Fruit fly (Drosophila melanogaster) whole organism, larva: Measurements from ENCODE around the gene WRNexo.

ENCODE experiments used
- noc ChIP-seq: fragments of 200-800 bp; sonication (Bioruptor generic); optimal IDR thresholded peaks from 3 replicates; lab custom pipeline; 2019; ENCODE audit warnings: missing biosample characterization, mild to moderate bottlenecking, missing genetic modification characterization, moderate library complexity

WRNexo gene

DNA sequence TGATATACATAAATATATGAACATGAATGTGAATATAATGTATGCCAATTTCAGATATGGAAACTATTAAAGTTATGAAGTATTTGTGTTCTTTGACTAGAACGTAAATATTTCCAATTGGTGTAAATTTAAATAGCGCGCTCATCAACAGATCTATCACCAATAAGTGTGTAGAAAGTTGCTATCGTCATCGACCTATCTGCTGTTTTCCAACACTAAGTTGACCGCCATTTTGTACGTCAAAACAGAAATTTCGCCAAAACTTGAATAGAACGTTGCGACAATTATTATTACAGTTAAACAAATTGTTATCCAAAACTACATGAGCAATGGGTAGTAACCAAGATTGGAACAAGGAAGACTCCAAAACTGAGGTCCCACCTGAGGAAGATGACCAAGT is 19.6 kb upstream of the WRNexo start, which contains the start of gene cona:
TSS of gene cona (plus strand) at position 236 of the 400 bp plus-strand sequence.
- no peak for TF ChIP-seq noc

DNA sequence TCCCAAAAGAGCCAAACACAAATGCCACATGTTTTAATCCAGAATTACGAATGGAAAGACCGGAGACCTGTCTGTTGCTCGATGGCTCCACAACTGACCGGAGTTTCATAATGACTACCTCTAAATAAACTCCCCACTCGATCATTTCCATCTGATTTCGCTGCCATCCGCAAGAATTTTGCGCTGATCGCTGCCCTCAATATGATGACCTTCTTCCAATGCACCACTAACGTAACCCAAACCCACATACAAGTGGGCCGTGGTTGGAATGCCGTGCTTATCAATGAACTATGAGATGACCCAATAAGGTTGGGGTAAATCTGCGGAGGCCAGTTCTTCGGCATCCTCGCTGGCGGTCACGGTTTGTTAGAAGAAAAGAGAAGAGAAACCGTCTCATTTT is 19.0 kb upstream of the WRNexo start, which contains the start of gene CG14309:
TSS of gene CG14309 (minus strand) at position 101 of the 400 bp plus-strand sequence.
- no peak for TF ChIP-seq noc

DNA sequence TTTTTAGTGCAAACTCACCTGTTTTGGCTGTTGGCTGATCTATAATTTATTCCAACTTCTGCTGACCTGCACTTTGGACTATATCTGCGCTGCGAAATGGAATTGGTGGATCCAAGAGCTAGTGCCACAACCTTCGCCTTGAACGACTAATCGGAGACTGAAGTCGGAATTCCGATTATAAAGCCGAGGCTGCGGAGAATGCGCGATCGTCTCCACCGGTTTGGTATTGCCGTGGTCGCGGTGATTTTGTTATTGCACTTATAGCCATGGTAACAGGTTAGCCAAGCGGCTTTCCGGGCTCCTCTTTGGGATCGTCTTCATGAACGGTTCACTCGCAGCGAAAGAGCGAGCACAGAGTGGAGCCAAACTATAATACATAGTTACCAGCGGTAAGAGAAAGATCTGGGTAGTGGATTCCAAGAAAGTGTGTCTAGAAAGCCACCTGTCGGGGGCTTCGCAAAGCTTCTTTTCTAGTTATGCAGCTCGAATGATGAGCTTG is 15.1 kb upstream of the WRNexo start, which contains the start of gene CG7675:
TSS of gene CG7675 (minus strand) at position 165 of the 499 bp plus-strand sequence.
- no peak for TF ChIP-seq noc

DNA sequence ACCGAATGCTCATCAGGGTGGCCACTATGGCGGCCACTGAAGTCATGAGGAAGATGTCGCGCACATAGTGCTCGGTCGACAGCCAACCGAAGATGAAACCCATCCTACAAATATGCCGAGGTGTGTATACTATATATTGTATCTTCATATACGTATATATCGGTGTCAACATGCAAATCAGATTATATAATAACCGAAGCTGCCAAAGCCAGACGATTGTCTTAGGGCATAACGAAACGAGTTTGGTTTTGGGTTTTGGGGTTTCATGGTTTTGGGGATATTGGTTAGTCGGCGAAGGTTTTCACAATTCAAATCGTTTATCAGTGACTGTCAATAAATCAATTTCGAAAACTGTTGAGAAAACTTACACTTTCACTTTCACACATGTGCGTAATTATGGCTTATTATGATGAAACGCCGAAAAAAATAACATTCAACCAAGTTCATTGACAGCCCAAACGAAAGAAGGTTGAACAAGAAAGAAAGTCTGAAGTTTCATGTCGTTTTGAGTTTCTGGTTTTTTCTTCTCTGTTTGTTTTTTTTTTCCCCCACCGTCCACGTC is 14.4 kb upstream of the WRNexo start:
- no peak for TF ChIP-seq noc

DNA sequence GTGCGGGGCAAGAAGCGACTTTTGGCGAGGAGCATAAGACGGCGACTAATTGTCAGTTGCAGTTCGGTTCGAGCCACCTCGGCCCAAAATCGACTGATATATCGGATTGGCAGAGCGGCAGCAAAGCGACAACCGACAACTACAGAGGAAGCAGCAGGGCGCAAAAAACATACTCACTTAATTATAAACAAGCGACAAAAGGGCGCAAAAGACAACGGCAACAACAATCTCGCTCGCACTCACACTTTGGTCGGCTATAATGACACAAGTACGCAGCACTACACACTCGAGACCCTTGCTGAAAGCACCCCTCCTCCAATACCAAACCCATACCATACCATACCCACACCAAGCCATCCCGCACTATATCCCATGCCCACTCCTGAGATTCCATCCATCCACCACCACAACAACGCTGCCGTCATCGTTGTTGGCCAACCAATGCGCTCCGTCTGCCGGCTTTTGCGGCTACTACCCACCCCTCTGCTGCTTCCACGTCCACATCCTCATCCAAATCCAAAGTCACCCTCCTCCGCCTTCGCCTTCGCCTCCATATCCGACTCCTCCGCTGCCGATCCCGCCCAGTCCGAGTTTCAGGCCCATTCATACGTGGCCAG is 6.8 kb upstream of the WRNexo start, which contains the start of gene gl:
TSS of gene gl (minus strand) at position 51 of the 617 bp plus-strand sequence.
- no peak for TF ChIP-seq noc

DNA sequence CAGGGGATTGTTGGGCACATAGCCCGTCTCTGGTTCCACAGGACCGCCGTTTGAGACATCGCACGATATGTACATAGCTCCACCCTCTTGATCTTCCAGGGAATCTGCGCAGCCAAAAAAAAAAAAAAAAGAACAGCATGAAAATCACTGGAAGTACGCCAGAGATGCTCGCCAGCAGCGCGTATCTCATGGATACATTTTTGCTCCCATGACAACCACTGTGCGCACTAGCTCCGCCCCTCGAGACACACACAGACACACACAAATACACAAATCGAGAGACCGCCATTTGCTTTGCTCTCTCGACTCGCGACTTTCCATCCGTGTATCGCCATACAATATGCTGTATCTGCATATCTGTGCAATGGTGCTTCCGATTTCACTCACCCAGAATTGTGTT is 5.4 kb upstream of the WRNexo start:
- no peak for TF ChIP-seq noc

DNA sequence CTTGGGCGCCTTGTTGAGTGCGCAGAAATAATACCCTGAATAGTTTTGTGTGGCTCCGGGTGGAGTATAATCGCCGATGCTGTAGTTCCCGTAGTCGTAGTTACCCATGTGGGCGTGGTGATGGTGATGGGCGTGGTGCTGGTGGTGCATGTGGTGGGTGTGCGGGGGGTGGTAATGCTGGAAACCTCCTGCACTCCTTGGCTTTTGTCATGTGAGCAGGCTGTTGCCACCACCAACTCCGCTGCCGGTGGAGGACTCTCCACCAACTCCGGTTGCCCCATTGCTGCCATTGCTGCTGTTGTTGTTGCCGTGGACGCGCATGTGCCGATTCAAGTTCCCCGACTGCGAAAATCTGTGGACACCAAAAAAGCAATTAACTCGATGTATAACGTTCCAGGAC is 2.6 kb upstream of the WRNexo start:
- TF ChIP-seq noc: no peak

DNA sequence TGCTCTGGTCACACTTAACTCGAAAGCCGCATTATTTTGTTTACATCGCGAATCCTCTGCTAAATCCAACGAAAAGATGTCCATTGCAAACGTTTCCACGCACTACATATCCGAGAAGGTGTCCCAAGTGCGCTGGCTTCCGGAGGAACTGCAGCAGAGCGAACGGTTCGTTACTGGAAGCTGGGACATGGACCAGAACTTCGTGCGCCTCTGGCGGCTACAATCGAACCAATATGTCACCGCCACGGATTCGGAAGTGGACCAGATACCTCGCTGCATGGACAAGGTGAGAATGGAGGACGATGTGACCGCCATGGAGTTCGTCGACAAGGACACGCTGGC is 653 bp upstream of the WRNexo start:
- no peak for TF ChIP-seq noc

DNA sequence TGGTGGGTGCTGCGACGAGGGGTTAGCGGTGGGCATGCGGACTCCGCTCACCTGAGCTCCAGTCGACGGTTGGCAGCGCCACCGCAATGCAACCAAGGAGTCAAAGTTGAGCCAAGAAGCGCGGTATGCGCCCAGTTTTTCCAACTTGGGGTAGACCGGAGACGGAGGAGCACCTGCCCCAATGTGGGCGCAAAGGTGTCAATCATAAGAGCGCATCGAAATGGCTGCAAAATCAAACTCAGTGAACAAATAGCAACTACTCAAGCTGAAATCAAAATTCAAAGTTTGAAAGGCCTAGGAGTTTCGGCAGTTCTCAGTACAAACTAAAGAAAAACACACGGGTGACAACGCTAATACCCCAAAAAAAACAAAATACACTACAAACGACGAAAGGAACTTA is 4.3 kb downstream of the WRNexo start, which contains the start of gene hmw:
TSS of gene hmw (plus strand) at position 301 of the 400 bp plus-strand sequence.
- TF ChIP-seq noc: no peak

DNA sequence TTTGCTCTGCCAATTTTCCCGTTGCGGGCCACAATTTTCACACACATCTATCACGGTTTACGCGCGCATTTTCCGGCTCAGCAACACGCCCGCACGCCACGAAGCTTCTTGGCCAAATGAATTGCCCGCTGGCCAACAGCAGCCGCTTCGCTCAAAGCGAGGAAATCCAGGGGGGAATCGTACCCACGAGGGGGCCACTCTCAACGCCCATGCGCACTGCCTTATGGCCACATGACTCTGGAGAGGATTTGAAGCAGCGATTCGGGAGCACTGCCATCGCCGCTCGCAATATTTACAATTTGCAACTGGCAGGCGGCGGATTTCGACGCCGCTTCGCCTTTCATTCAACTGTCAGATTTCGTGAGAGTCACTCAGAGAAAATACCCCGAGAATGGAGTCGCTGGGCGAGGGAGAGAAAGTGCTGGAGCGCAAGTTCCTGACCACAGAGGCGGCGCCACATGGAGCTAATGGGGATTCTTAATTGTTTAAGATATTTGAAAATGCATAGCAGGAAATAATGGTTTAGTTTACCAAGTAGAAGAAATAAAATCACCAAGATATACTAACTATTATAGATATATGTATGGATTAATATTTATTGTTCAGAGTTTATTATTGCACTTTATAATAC is 5.2 kb downstream of the WRNexo start, which contains the start of gene CG15803:
TSS of gene CG15803 (minus strand) at position 99 of the 631 bp plus-strand sequence.
- TF ChIP-seq noc: no peak

DNA sequence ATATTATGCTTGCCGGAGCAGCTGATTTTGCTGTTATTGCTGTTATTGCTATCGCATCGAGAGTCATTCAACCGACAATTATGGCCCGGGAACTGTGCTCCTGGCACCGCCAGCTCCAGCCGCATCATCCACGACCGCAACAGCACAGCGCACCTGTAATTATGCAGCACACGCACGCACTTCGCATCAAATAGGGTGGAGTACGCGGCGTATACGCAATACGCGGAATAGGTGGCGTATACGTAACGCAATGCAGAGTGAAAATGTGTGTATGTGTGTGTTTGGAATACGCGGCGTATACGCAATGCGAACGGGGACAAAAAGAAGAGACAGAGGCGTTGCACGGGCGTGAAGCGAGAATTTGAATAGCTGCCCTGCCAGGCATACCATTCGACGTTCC is 10.2 kb downstream of the WRNexo start:
- TF ChIP-seq noc: no peak

DNA sequence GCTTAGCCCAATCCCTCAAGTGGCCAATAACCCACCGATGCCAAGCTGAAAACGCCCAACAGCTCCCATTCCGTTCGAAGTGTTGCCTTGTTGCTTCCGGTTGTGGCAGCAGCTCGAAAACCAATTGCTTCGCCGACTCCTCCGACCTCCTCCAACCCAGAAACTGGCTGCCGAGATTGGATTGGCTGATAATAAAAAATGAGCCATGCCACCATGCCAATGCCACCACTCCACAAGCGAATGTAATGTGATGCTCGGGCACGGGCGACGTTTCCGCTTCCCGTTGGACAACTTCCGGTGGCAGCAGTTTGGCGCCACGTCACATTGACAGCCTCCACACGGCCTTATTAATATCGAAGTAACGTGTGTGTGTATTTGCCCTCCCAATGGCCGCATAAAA is 27.5 kb downstream of the WRNexo start:
- TF ChIP-seq noc: no peak

DNA sequence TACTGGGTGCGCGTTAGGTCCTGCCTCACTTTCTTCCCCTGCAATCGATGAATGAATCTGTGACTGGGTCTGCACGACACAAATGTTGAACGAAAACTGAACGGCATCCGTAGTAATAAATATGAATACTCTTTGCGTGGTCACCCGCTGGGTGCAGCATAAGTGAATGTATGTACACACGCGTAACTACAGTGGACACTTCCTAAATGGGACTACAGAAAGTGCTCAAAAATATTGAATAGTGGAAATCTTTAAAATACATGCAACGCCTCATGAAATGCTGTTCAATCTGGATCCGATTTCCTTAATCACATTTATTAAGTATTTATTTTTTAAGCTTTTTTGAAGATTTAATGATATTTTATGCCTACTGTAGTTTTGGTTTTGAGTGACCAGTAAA is 37.1 kb downstream of the WRNexo start, which contains the start of gene naz:
TSS of gene naz (minus strand) at position 101 of the 400 bp plus-strand sequence.
- no peak for TF ChIP-seq noc

DNA sequence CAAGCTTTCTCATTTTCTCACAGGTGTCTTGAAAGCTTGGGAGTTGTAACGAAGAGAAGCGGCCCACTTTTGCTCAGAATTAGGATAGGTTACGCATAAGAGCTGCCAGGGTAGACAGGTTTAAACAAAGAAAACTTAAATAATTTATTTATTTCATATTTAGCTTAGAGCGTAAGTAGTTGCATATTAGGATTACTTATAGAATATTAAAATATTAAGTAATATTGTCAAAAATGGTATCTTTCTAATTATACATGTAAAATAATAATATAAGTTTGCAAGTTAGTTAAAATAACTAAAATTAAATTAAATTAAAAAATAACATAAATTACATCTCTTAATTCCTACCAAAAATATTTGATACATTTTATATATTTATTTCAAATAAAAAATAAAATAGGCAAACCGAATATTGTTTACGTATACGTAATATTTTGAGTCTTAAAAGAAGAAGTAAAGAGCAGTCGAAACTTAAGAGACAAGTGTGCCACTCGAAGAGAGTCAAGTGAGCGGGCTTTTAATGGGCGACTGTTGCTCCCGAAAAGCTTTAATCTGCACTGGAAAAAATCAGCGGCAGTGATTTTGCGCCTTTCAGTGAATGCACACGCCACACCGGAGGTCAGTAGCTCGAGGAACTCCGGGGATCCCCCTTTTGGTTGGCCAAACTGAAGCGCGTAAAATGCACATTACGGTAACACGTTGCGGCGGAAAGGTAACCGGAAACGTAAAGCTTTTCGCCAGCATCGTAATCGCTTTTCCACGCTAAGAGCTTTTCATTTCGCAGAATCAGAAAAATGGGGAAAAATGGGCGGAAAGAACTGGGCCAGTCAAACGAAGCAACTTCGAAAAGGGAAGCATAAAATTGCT is 50.9 kb downstream of the WRNexo start:
- TF ChIP-seq noc: no peak

DNA sequence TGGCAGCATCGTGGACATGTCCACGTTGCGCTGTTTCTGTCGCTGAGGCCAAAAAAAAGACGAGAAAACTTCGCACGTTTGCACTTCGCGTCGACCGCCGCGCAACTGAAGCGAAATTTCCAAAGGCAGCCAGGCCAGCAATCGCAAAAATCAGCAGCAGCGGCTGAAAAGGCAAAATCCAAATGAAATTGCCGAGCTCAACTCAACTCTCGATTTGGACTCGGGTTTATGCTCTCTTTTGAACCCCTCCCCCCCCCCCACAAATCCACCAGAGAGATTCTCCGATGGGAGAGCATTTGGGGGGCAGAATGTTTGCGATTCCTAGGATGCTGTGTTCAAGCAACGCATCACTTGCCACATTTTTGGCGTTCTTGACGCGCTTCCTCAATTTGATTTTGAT is 51.6 kb downstream of the WRNexo start, which contains the start of gene PKD:
TSS of gene PKD (minus strand) at position 88 of the 400 bp plus-strand sequence.
- TF ChIP-seq noc: no peak
